Worm (Caenorhabditis elegans) whole organism, L3 larva: ENCODE measurements around the gene C08G9.2.

ENCODE experiments used
- R02D3.7 ChIP-seq: fragments of 150-350 bp; optimal IDR thresholded peaks from 2 replicates; lab custom pipeline; 2014; ENCODE audit warnings: missing biosample characterization, missing genetic modification characterization
- ZK546.5 ChIP-seq: sonication (generic microtip); optimal IDR thresholded peaks from 2 replicates; lab custom pipeline; 2017; ENCODE audit warnings: missing biosample characterization, missing genetic modification characterization
- ceh-16 ChIP-seq: sonication (generic microtip); optimal IDR thresholded peaks from 2 replicates; lab custom pipeline; 2017; ENCODE audit warnings: missing biosample characterization, missing genetic modification characterization
- ceh-28 ChIP-seq: fragments of 150-350 bp; optimal IDR thresholded peaks from 2 replicates; lab custom pipeline; 2014; ENCODE audit warnings: missing biosample characterization, missing genetic modification reagents, missing genetic modification characterization
- ceh-82 ChIP-seq: fragments of 150-350 bp; optimal IDR thresholded peaks from 2 replicates; lab custom pipeline; 2014; ENCODE audit warnings: missing biosample characterization, missing genetic modification characterization
- ceh-9 ChIP-seq: sonication (generic microtip); optimal IDR thresholded peaks from 2 replicates; lab custom pipeline; 2018; ENCODE audit warnings: missing biosample characterization, missing genetic modification characterization
- daf-12 ChIP-seq: fragments of 150-350 bp; optimal IDR thresholded peaks from 2 replicates; lab custom pipeline; 2014; ENCODE audit warnings: missing biosample characterization, missing genetic modification reagents, missing genetic modification characterization
- egl-5 ChIP-seq: fragments of 150-350 bp; optimal IDR thresholded peaks from 2 replicates; lab custom pipeline; 2017; ENCODE audit warnings: missing biosample characterization, missing genetic modification reagents, missing genetic modification characterization, inconsistent platforms
- elt-1 ChIP-seq: fragments of 150-350 bp; optimal IDR thresholded peaks from 2 replicates; lab custom pipeline; 2014; ENCODE audit warnings: missing biosample characterization, missing genetic modification characterization
- elt-2 ChIP-seq: sonication (generic microtip); optimal IDR thresholded peaks from 2 replicates; lab custom pipeline; 2016; ENCODE audit warnings: missing genetic modification reagents, mild to moderate bottlenecking, missing genetic modification characterization, missing compliant biosample characterization
- eor-1 ChIP-seq, 2 experiments: fragments of 150-350 bp; optimal IDR thresholded peaks; 2 replicates each; lab custom pipeline; 2014 to 2018; ENCODE audit warnings: missing biosample characterization in 2 of 2, missing genetic modification characterization in 2 of 2
- fkh-10 ChIP-seq: sonication (generic microtip); optimal IDR thresholded peaks from 2 replicates; lab custom pipeline; 2017; ENCODE audit warnings: missing biosample characterization, missing genetic modification reagents, missing genetic modification characterization
- hmg-11 ChIP-seq: sonication (generic microtip); optimal IDR thresholded peaks from 2 replicates; lab custom pipeline; 2016; ENCODE audit warnings: missing genetic modification characterization, missing compliant biosample characterization
- jun-1 ChIP-seq: fragments of 150-350 bp; optimal IDR thresholded peaks from 2 replicates; lab custom pipeline; 2014; ENCODE audit warnings: missing biosample characterization, missing genetic modification reagents, missing genetic modification characterization
- lsy-12 ChIP-seq: sonication (generic microtip); optimal IDR thresholded peaks from 2 replicates; lab custom pipeline; 2016; ENCODE audit warnings: mild to moderate bottlenecking, missing genetic modification characterization, missing compliant biosample characterization
- mdl-1 ChIP-seq: fragments of 150-350 bp; optimal IDR thresholded peaks from 2 replicates; lab custom pipeline; 2014; ENCODE audit warnings: missing biosample characterization, missing genetic modification characterization
- mml-1 ChIP-seq: fragments of 150-350 bp; sonication (generic microtip); optimal IDR thresholded peaks from 3 replicates; lab custom pipeline; 2014; ENCODE audit warnings: missing biosample characterization, missing genetic modification characterization
- nfya-1 ChIP-seq: sonication (generic microtip); optimal IDR thresholded peaks from 2 replicates; lab custom pipeline; 2017; ENCODE audit warnings: missing genetic modification characterization, mild to moderate bottlenecking, missing compliant biosample characterization, antibody characterized with exemption, moderate library complexity; ENCODE audit not compliant: insufficient read depth
- nhr-11 ChIP-seq: fragments of 150-350 bp; optimal IDR thresholded peaks from 2 replicates; lab custom pipeline; 2014; ENCODE audit warnings: missing biosample characterization, missing genetic modification characterization
- nhr-23 ChIP-seq: fragments of 150-350 bp; optimal IDR thresholded peaks from 2 replicates; lab custom pipeline; 2014; ENCODE audit warnings: missing biosample characterization, missing genetic modification reagents, missing genetic modification characterization
- nhr-237 ChIP-seq: fragments of 150-350 bp; optimal IDR thresholded peaks from 2 replicates; lab custom pipeline; 2014; ENCODE audit warnings: missing biosample characterization, missing genetic modification characterization
- nhr-25 ChIP-seq: sonication (generic microtip); optimal IDR thresholded peaks from 2 replicates; lab custom pipeline; 2017; ENCODE audit warnings: missing biosample characterization, missing genetic modification characterization
- nhr-28 ChIP-seq: fragments of 150-350 bp; optimal IDR thresholded peaks from 2 replicates; lab custom pipeline; 2014; ENCODE audit warnings: missing biosample characterization, missing genetic modification characterization
- nhr-76 ChIP-seq: fragments of 150-350 bp; sonication (generic microtip); optimal IDR thresholded peaks from 5 replicates; lab custom pipeline; 2014; ENCODE audit warnings: missing biosample characterization, missing genetic modification characterization
- nhr-77 ChIP-seq: fragments of 150-350 bp; optimal IDR thresholded peaks from 2 replicates; lab custom pipeline; 2014; ENCODE audit warnings: missing biosample characterization, missing genetic modification characterization
- pha-4 ChIP-seq: fragments of 150-350 bp; optimal IDR thresholded peaks from 2 replicates; lab custom pipeline; 2014; ENCODE audit warnings: missing biosample characterization, missing genetic modification reagents, missing genetic modification characterization
- pqm-1 ChIP-seq: fragments of 150-350 bp; optimal IDR thresholded peaks from 2 replicates; lab custom pipeline; 2017; ENCODE audit warnings: missing biosample characterization, missing genetic modification characterization, inconsistent platforms
- skn-1 ChIP-seq: fragments of 150-350 bp; optimal IDR thresholded peaks from 2 replicates; lab custom pipeline; 2014; ENCODE audit warnings: missing biosample characterization, missing genetic modification characterization
- snpc-4 ChIP-seq: fragments of 150-350 bp; optimal IDR thresholded peaks from 2 replicates; lab custom pipeline; 2014; ENCODE audit warnings: missing biosample characterization, missing genetic modification characterization
- unc-62 ChIP-seq: fragments of 150-350 bp; sonication (generic microtip); optimal IDR thresholded peaks from 4 replicates; lab custom pipeline; 2014; ENCODE audit warnings: missing biosample characterization, missing genetic modification reagents, missing genetic modification characterization
- ztf-11 ChIP-seq: fragments of 150-350 bp; optimal IDR thresholded peaks from 2 replicates; lab custom pipeline; 2014; ENCODE audit warnings: missing biosample characterization, missing genetic modification characterization
- ztf-4 ChIP-seq: fragments of 150-350 bp; optimal IDR thresholded peaks from 2 replicates; lab custom pipeline; 2014; ENCODE audit warnings: missing biosample characterization, missing genetic modification characterization

The C08G9.2 gene

DNA sequence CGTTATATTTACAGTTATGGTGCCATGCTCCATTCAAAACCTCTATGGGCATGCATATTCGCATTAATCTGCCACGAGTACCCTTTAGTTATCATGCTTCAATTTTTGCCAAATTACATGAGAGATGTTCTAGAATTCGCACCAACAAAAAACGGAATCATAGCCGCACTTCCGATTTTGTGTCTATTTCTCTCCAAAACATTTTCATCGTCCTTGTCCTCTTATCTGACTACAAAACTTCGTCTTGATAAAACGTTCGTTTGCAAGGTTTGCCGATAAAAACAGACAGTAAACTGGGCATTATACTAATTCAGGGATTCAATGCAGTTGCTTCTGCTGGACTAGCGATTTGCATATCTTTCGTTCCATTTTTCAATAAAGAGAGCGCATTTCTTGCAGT, 19.6 kb downstream of the C08G9.2 start:
- no peak for TF ChIP-seq fkh-10 (GFP tag; lab: Kevin White, UChicago)
- TF ChIP-seq ceh-28 (tag; lab: Kevin White, UChicago) = no peak
- TF ChIP-seq nhr-11 (tag; lab: Kevin White, UChicago) = no peak
- no peak for TF ChIP-seq ZK546.5
- TF ChIP-seq elt-2 (tag; lab: Kevin White, UChicago) = peak; percentile 38
- TF ChIP-seq nhr-76 (tag; lab: Kevin White, UChicago) = no peak
- TF ChIP-seq ceh-16 (tag; lab: Kevin White, UChicago) = no peak
- TF ChIP-seq, all 47 proteins: peak for 1

DNA sequence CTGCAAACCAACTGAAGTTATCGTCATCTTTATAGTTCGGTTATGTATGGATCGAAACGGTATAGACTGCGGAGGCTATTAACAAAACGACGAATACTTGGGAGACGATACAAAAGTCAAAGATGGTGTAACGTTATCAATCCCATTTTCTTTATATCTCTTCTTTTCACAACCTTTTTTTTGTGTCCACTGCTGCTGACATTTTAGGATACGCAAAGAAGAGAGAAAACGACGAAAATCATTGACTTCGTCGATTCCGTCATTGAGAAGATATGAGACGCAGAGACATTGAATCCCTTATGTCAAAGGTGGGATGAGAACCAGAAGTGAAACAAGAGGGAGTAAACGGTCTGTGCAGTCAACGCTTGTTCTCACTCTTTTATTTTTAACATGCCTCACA, 21.7 kb downstream of the C08G9.2 start, which contains the start of gene cima-1:
Gene cima-1 (plus strand): TSS at position 340 of the 400 bp plus-strand sequence.
- peak; percentile 13 for TF ChIP-seq nhr-23 (tag; lab: Kevin White, UChicago)
- no peak for TF ChIP-seq skn-1 (tag; lab: Kevin White, UChicago)
- TF ChIP-seq R02D3.7 = no peak
- TF ChIP-seq nhr-25 (tag; lab: Kevin White, UChicago) = peak; percentile 12
- no peak for TF ChIP-seq ZK546.5
- no peak for TF ChIP-seq ztf-11 (tag; lab: Kevin White, UChicago)
- no peak for TF ChIP-seq snpc-4 (tag; lab: Kevin White, UChicago)

DNA sequence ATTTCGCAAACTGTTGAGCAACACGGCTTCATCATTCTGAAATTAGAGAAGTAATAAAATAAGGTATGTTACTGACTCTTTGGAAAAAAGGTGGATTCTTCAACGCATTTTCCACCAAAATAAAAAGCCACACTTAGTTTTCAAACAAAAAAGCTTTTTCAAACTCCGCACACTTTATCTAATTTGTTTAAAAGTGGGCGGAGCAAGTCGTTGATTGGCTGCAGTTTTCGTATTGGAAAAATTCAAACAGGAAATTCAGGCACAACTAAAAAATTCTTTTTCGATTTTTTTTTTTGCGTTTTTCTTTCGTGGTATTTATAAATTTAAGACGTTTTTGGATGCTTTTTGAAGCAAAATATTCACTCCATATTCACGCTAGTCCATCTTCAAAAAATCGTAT, 22.3 kb downstream of the C08G9.2 start:
- peak; percentile 69 for TF ChIP-seq nfya-1 (tag; lab: Kevin White, UChicago)
- TF ChIP-seq mml-1 (tag; lab: Kevin White, UChicago) = no peak
- TF ChIP-seq ceh-82 (tag; lab: Kevin White, UChicago) = no peak
- TF ChIP-seq, all 47 proteins: peak for 1

DNA sequence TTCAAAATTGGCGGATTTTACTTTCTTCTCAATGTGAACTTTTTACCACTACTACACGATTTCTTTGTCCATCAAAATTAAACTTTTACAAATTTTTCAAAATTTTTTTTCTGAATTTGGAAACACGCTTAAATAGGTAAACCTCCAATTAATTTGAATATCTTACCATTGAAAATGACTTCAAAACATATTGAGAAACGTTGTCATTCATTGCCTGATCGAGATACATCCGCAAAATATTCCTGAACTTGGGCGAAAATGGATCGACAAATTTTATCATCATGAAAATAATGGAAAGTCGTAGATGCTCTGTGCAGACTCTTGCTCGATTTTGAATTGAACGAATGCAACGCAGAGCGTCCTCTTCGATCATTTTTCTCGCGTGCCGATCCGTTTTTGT, 25.9 kb downstream of the C08G9.2 start:
- no peak for TF ChIP-seq lsy-12 (tag; lab: Kevin White, UChicago)
- TF ChIP-seq pqm-1 (tag; lab: Kevin White, UChicago) = no peak
- TF ChIP-seq unc-62 (GFP tag; lab: Kevin White, UChicago) = no peak
- TF ChIP-seq elt-2 (tag; lab: Kevin White, UChicago) = no peak
- TF ChIP-seq, all 47 proteins: peak for 0

DNA sequence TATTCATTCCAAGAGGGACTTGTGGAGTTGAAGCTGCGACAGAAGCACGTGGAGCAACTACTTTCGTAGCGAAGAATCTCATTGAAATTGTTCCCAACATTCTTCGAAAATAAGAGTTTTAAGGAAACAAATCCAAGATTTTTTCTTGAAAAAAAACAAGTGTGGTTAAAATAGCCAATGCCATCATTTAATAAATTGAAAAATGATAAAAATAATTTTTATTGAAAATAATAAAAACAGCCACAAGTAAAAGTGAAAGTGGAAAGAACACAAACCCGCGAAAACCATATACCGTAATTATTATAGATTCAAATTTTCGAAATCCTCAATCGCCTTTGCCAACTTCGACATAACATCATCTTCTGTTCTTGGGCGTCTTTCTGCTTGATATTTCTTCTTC, 26.7 kb downstream of the C08G9.2 start, which contains the start of gene hmg-5:
Gene hmg-5 (minus strand): TSS at position 101 of the 400 bp plus-strand sequence.
- TF ChIP-seq lsy-12 (tag; lab: Kevin White, UChicago) (no peak), mdl-1 (tag; lab: Kevin White, UChicago) (no peak), nhr-28 (tag; lab: Kevin White, UChicago) (no peak), pha-4 (no peak), elt-1 (no peak)

DNA sequence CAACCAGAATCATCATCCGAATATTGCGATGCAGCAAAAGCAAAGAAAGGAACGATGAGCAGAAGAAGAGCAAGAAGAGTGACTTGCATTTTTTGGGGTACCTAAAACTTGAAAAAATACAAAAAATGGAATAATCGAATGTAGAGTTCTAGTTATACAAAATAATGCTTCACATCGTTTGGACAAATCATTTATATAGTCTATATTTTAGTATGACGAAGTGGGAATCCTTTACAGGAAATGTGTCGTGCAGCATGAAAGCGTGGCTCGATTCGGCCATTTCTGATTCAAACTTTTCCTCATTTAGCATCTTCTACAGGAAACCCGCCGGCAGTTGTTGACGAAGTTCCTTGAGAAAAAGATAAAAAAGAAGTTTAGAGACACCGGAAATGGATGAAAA, 29.8 kb downstream of the C08G9.2 start, which contains the start of gene nlp-20:
Gene nlp-20 (minus strand): TSS at position 101 of the 400 bp plus-strand sequence.
- TF ChIP-seq nhr-237 (tag; lab: Kevin White, UChicago) (no peak), ztf-11 (tag; lab: Kevin White, UChicago) (no peak), egl-5 (no peak), jun-1 (tag; lab: Kevin White, UChicago) (no peak), ztf-4 (tag; lab: Kevin White, UChicago) (no peak), mdl-1 (tag; lab: Kevin White, UChicago) (no peak), ceh-9 (tag; lab: Kevin White, UChicago) (no peak), nfya-1 (tag; lab: Kevin White, UChicago) (no peak), eor-1 (tag; optimal IDR thresholded peaks at IDR 0.05; lab: Kevin White, UChicago) (no peak), unc-62 (GFP tag; lab: Kevin White, UChicago) (no peak), hmg-11 (no peak), ZK546.5 (no peak), elt-1 (no peak), nhr-77 (tag; lab: Kevin White, UChicago) (no peak), fkh-10 (GFP tag; lab: Kevin White, UChicago) (no peak), snpc-4 (tag; lab: Kevin White, UChicago) (no peak), daf-12 (tag; lab: Kevin White, UChicago) (no peak)
